Fruit fly (Drosophila melanogaster) whole organism, pupa: ENCODE measurements around the gene Lrch.

Source experiments
- CG10348 ChIP-seq: fragments of 200-800 bp; sonication (Bioruptor generic); IDR thresholded peaks from 2 replicates; pipeline ENCODE4 v1.3.6; 2022; ENCODE audit warnings: missing biosample characterization, missing genetic modification characterization
- CG12605 ChIP-seq: fragments of 200-800 bp; sonication (Bioruptor generic); IDR thresholded peaks from 2 replicates; pipeline ENCODE4 v1.3.6; 2022; ENCODE audit warnings: missing biosample characterization, missing genetic modification characterization
- CG13204 ChIP-seq: fragments of 200-800 bp; sonication (Bioruptor generic); optimal IDR thresholded peaks from 2 replicates; lab custom pipeline; 2018; ENCODE audit warnings: missing biosample characterization, mild to moderate bottlenecking, missing genetic modification characterization, moderate library complexity
- CG14655 ChIP-seq: fragments of 200-800 bp; sonication (Bioruptor generic); optimal IDR thresholded peaks from 3 replicates; lab custom pipeline; 2017; ENCODE audit warnings: mild to moderate bottlenecking, missing biosample characterization, missing genetic modification reagents, missing genetic modification characterization
- CG15710 ChIP-seq: fragments of 200-800 bp; sonication (Bioruptor generic); optimal IDR thresholded peaks from 2 replicates; lab custom pipeline; 2018; ENCODE audit warnings: missing biosample characterization, mild to moderate bottlenecking, missing genetic modification characterization, moderate library complexity
- CG17806 ChIP-seq: fragments of 200-800 bp; sonication (Bioruptor generic); optimal IDR thresholded peaks from 2 replicates; lab custom pipeline; 2018; ENCODE audit warnings: missing biosample characterization, mild to moderate bottlenecking, missing genetic modification characterization, moderate library complexity
- CG32121 ChIP-seq: fragments of 200-800 bp; sonication (Bioruptor generic); IDR thresholded peaks from 2 replicates; pipeline ENCODE4 v1.3.6; 2022; ENCODE audit warnings: missing biosample characterization, missing genetic modification characterization
- CG34367 ChIP-seq: fragments of 200-800 bp; sonication (Bioruptor generic); optimal IDR thresholded peaks from 2 replicates; lab custom pipeline; 2018; ENCODE audit warnings: missing biosample characterization, mild to moderate bottlenecking, missing genetic modification characterization
- CG4496 ChIP-seq: fragments of 200-800 bp; sonication (Bioruptor generic); IDR thresholded peaks from 3 replicates; pipeline ENCODE4 v1.3.6; 2022; ENCODE audit warnings: missing biosample characterization, missing genetic modification characterization
- CG8159 ChIP-seq: fragments of 200-800 bp; sonication (Bioruptor generic); optimal IDR thresholded peaks from 3 replicates; lab custom pipeline; 2018; ENCODE audit warnings: missing biosample characterization, mild to moderate bottlenecking, missing genetic modification characterization, moderate library complexity
- CG8301 ChIP-seq: fragments of 200-800 bp; sonication (Bioruptor generic); optimal IDR thresholded peaks from 2 replicates; lab custom pipeline; 2018; ENCODE audit warnings: missing biosample characterization, mild to moderate bottlenecking, missing genetic modification characterization
- CG9948 ChIP-seq: fragments of 200-800 bp; sonication (Bioruptor generic); optimal IDR thresholded peaks from 2 replicates; lab custom pipeline; 2018; ENCODE audit warnings: missing biosample characterization, mild to moderate bottlenecking, missing genetic modification characterization, moderate library complexity
- D1 ChIP-seq: fragments of 200-800 bp; sonication (Bioruptor generic); optimal IDR thresholded peaks from 2 replicates; lab custom pipeline; 2018; ENCODE audit warnings: missing biosample characterization, mild to moderate bottlenecking, missing genetic modification characterization, moderate library complexity
- EcR ChIP-seq: fragments of 200-800 bp; sonication (Bioruptor generic); optimal IDR thresholded peaks from 3 replicates; lab custom pipeline; 2019; ENCODE audit warnings: missing biosample characterization, missing genetic modification characterization, mild to moderate bottlenecking, moderate library complexity, missing genetic modification reagents
- Ets98B ChIP-seq: fragments of 200-800 bp; sonication (Bioruptor generic); IDR thresholded peaks from 2 replicates; pipeline ENCODE4 v1.3.6; 2022; ENCODE audit warnings: missing biosample characterization, missing genetic modification characterization
- Pif1A ChIP-seq: fragments of 200-800 bp; sonication (Bioruptor generic); optimal IDR thresholded peaks from 3 replicates; lab custom pipeline; 2016; ENCODE audit warnings: missing biosample characterization, missing genetic modification characterization
- Pif1B ChIP-seq: fragments of 200-800 bp; sonication (Bioruptor generic); optimal IDR thresholded peaks from 3 replicates; lab custom pipeline; 2016; ENCODE audit warnings: missing biosample characterization, missing genetic modification characterization
- Snoo ChIP-seq: fragments of 200-800 bp; sonication (Bioruptor generic); optimal IDR thresholded peaks from 3 replicates; lab custom pipeline; 2017; ENCODE audit warnings: missing biosample characterization, mild to moderate bottlenecking, missing genetic modification characterization, inconsistent platforms
- fd96Ca ChIP-seq: fragments of 200-800 bp; sonication (Bioruptor generic); IDR thresholded peaks from 3 replicates; pipeline ENCODE4 v1.3.6; 2022; ENCODE audit warnings: missing biosample characterization, missing genetic modification characterization
- gl ChIP-seq: fragments of 200-800 bp; sonication (Bioruptor generic); optimal IDR thresholded peaks from 2 replicates; lab custom pipeline; 2018; ENCODE audit warnings: missing biosample characterization, mild to moderate bottlenecking, missing genetic modification characterization
- rn ChIP-seq: fragments of 200-800 bp; sonication (Bioruptor generic); IDR thresholded peaks from 2 replicates; pipeline ENCODE4 v1.3.6; 2022; ENCODE audit warnings: missing biosample characterization, missing genetic modification characterization

The Lrch gene

dm6 chr2L:17402493-17402892, 18.6 kb upstream of the Lrch start:
- TF ChIP-seq CG12605 (GFP tag; lab: Robert Waterston, UW) (no peak), fd96Ca (no peak), CG15710 (tag; lab: Kevin White, UChicago) (no peak), rn (GFP tag; lab: Robert Waterston, UW) (no peak), CG13204 (GFP tag; lab: Kevin White, UChicago) (no peak), Ets98B (GFP tag; lab: Robert Waterston, UW) (no peak), CG17806 (tag; lab: Kevin White, UChicago) (no peak), CG32121 (GFP tag; lab: Robert Waterston, UW) (no peak), CG8301 (tag; lab: Kevin White, UChicago) (no peak), CG34367 (tag; lab: Kevin White, UChicago) (no peak), CG4496 (GFP tag; lab: Robert Waterston, UW) (no peak)

DNA sequence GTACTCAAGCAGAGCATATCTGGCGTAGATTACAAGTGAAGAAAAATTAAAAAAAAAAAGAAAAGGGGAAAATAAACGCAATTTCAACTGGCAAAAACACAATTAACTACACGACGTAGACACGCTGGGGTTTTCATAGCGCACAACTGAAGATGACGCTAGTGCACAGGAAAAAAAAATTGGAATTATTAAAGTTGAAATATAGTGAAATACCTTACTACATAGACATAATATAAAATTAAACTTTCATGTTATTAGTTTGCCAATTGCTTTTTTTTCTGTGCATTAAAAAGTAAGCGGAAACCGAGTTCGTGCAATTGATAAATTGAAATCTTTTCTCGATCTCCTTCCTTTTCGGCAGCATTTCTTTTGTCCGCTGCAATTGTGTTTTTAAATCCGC, 13.5 kb upstream of the Lrch start:
- peak; percentile 0 for TF ChIP-seq CG9948 (tag; lab: Kevin White, UChicago)
- peak; percentile 32 for TF ChIP-seq Pif1A
- peak; percentile 7 for TF ChIP-seq CG8301 (tag; lab: Kevin White, UChicago)
- TF ChIP-seq Snoo (tag; lab: Kevin White, UChicago), result no peak
- TF ChIP-seq CG14655, result peak; percentile 28

DNA sequence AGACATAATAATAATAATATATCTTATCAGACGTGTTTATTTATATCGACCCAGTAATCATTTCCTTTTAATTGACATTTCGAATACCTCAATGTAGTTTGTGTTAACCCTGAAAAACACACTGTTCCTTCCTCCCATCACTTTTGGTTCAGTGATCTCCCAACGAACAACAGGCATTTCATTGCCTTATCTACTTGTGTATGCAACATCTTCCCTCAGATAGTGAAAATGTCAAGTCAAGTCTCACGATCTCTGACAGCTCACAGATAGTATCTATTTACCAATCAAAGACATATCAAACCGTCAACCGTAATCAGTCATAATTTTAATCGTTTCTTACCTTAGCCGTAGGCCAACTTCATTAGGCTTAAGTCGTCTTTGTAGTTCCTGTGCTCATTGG, 11.0 kb upstream of the Lrch start:
- TF ChIP-seq CG8301 (tag; lab: Kevin White, UChicago) (no peak), EcR (GFP tag; lab: Kevin White, UChicago) (peak; percentile 68)

DNA sequence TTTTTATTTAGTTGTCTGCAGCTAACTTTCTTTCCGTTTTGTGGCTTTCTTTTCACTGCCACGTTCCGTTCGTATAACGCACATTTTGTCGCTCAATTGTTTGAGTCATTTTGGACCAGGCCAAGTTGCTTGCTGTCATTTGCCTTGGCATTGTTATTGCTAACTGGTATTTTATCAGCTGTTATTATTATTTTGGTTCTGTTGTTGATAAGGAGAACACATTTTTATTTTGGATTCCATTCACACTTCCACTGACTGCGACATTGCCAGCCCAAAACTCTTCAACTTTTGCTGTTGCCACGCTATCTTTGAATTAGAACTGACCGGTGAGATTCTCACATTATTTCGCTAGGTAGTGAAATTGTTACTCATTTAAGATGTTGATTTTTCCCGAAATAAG, 6.9 kb upstream of the Lrch start:
- no peak for TF ChIP-seq EcR (GFP tag; lab: Kevin White, UChicago)
- TF ChIP-seq CG13204 (GFP tag; lab: Kevin White, UChicago), result no peak
- TF ChIP-seq CG12605 (GFP tag; lab: Robert Waterston, UW), result no peak
- no peak for TF ChIP-seq Snoo (tag; lab: Kevin White, UChicago)
- no peak for TF ChIP-seq rn (GFP tag; lab: Robert Waterston, UW)
- TF ChIP-seq fd96Ca, result no peak
- TF ChIP-seq CG17806 (tag; lab: Kevin White, UChicago), result no peak
- no peak for TF ChIP-seq CG8301 (tag; lab: Kevin White, UChicago)
- TF ChIP-seq D1, result no peak
- no peak for TF ChIP-seq CG4496 (GFP tag; lab: Robert Waterston, UW)
- TF ChIP-seq gl, result no peak
- no peak for TF ChIP-seq CG32121 (GFP tag; lab: Robert Waterston, UW)
- TF ChIP-seq CG15710 (tag; lab: Kevin White, UChicago), result no peak
- no peak for TF ChIP-seq CG9948 (tag; lab: Kevin White, UChicago)
- no peak for TF ChIP-seq CG8159 (tag; lab: Kevin White, UChicago)
- TF ChIP-seq CG34367 (tag; lab: Kevin White, UChicago), result no peak
- TF ChIP-seq, all 21 proteins: peak for 0

DNA sequence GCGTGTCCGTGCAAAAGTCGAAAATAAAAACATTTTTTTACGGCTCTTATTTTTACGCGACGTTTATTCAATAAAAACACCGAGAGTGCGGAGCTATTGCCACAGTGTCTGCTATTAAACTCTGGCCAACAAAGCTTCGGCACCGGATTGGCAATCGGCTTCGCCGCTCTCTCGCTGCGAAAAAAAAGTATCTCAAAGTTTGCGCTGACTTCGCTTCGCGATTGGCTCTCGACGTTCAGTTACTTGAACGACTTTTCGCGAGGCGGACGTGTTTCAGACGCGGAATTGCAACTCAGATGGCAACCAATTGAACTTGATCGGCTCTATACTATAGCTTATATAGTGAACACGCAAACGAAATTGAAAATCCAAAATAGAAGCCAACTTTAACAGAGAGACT, 5.2 kb upstream of the Lrch start:
- TF ChIP-seq rn (GFP tag; lab: Robert Waterston, UW) (no peak), EcR (GFP tag; lab: Kevin White, UChicago) (peak; percentile 43), CG13204 (GFP tag; lab: Kevin White, UChicago) (no peak), Snoo (tag; lab: Kevin White, UChicago) (peak; percentile 50), gl (peak; percentile 67), CG15710 (tag; lab: Kevin White, UChicago) (peak; percentile 14), Ets98B (GFP tag; lab: Robert Waterston, UW) (peak; percentile 69), CG4496 (GFP tag; lab: Robert Waterston, UW) (peak; percentile 82; the same call in 2 of the 3 replicates), CG8159 (tag; lab: Kevin White, UChicago) (peak; percentile 49), CG17806 (tag; lab: Kevin White, UChicago) (no peak), CG32121 (GFP tag; lab: Robert Waterston, UW) (peak; percentile 54), CG34367 (tag; lab: Kevin White, UChicago) (peak; percentile 36), fd96Ca (no peak), Pif1A (peak; percentile 37), CG12605 (GFP tag; lab: Robert Waterston, UW) (peak; percentile 78), CG14655 (peak; percentile 13), Pif1B (GFP tag; lab: Kevin White, UChicago) (peak; percentile 45)
- TF ChIP-seq, all 21 proteins: peak for 13

dm6 chr2L:17387735-17388367, 3.9 kb upstream of the Lrch start:
- TF ChIP-seq CG15710 (tag; lab: Kevin White, UChicago), result no peak
- TF ChIP-seq Pif1A, result no peak
- no peak for TF ChIP-seq CG34367 (tag; lab: Kevin White, UChicago)
- no peak for TF ChIP-seq gl
- TF ChIP-seq CG8301 (tag; lab: Kevin White, UChicago), result no peak
- no peak for TF ChIP-seq fd96Ca
- TF ChIP-seq D1, result no peak

dm6 chr2L:17385221-17385529, 1.3 kb upstream of the Lrch start:
- TF ChIP-seq CG12605 (GFP tag; lab: Robert Waterston, UW) (peak; percentile 98), CG34367 (tag; lab: Kevin White, UChicago) (peak; percentile 99), Snoo (tag; lab: Kevin White, UChicago) (peak; percentile 94), CG14655 (peak; percentile 95), CG17806 (tag; lab: Kevin White, UChicago) (peak; percentile 96), CG13204 (GFP tag; lab: Kevin White, UChicago) (peak; percentile 99), CG9948 (tag; lab: Kevin White, UChicago) (peak; percentile 94), CG4496 (GFP tag; lab: Robert Waterston, UW) (peak; percentile 95), D1 (peak; percentile 98), CG10348 (GFP tag; lab: Robert Waterston, UW) (no peak), Pif1A (peak; percentile 96), CG8159 (tag; lab: Kevin White, UChicago) (peak; percentile 96), CG8301 (tag; lab: Kevin White, UChicago) (peak; percentile 88), CG15710 (tag; lab: Kevin White, UChicago) (peak; percentile 97), rn (GFP tag; lab: Robert Waterston, UW) (peak; percentile 78), CG32121 (GFP tag; lab: Robert Waterston, UW) (peak; percentile 84), fd96Ca (no peak; the same call in 1 of the 3 replicates), EcR (GFP tag; lab: Kevin White, UChicago) (peak; percentile 61), Pif1B (GFP tag; lab: Kevin White, UChicago) (peak; percentile 96), Ets98B (GFP tag; lab: Robert Waterston, UW) (peak; percentile 87), gl (peak; percentile 100)
